Fruit fly (Drosophila melanogaster) whole organism: ENCODE measurements around the gene aub.

ENCODE experiments used
- CG8478 ChIP-seq: fragments of >200 bp; optimal IDR thresholded peaks from 2 replicates; lab custom pipeline; 2018; ENCODE audit warnings: inconsistent platforms
- Dll ChIP-seq: fragments of >200 bp; optimal IDR thresholded peaks from 2 replicates; lab custom pipeline; 2017
- EcR ChIP-seq, 2 experiments: fragments of >200 bp; optimal IDR thresholded peaks; 2 replicates each; lab custom pipeline; 2017; ENCODE audit warnings: missing biosample characterization in 2 of 2, missing genetic modification characterization in 2 of 2, missing genetic modification reagents in 2 of 2
- pan ChIP-seq: fragments of >200 bp; optimal IDR thresholded peaks from 2 replicates; lab custom pipeline; 2017
- usp ChIP-seq: fragments of >200 bp; optimal IDR thresholded peaks from 2 replicates; lab custom pipeline; 2017; ENCODE audit warnings: missing biosample characterization, missing genetic modification characterization, mixed read lengths

DNA sequence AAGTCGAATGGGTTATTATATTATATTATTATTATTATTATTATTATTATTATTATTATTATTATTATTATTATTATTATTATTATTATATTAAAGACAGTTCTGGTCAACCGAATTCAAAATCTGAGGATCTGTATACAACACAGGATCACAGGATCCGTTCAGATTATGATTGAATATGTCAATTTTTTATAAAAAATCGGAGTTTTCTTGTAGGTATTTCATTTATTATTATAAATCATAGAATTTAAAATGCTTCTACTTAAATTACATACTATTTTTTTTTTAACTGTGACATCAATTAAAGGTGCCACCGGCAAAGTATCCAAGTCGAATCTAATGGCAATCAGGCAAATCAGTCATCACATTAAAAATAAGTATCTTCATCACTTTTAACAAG, 15.4 kb upstream of the aub start, which contains the start of gene CG14913:
- no peak for TF ChIP-seq Dll (lab: Kevin White, UChicago)
- TF ChIP-seq CG8478 (lab: Kevin White, UChicago) = no peak
- TF ChIP-seq EcR (GFP tag; optimal IDR thresholded peaks at IDR 0.05; lab: Kevin White, UChicago) = no peak
- no peak for TF ChIP-seq usp (GFP tag; lab: Kevin White, UChicago)
- no peak for TF ChIP-seq pan (lab: Kevin White, UChicago)
